Fruit fly (Drosophila melanogaster) whole organism, prepupa: ENCODE results near the gene CG18259.

Experiments
- Blimp-1 ChIP-seq: fragments of 200-800 bp; sonication (Bioruptor generic); optimal IDR thresholded peaks from 3 replicates; lab custom pipeline; 2017; ENCODE audit warnings: missing biosample characterization, missing genetic modification characterization, mild to moderate bottlenecking, moderate library complexity, missing genetic modification reagents
- CG10631 ChIP-seq: fragments of 200-800 bp; sonication (Bioruptor generic); optimal IDR thresholded peaks from 2 replicates; lab custom pipeline; 2016; ENCODE audit warnings: missing biosample characterization, missing genetic modification characterization
- CG10669 ChIP-seq: fragments of 200-800 bp; sonication (Bioruptor generic); optimal IDR thresholded peaks from 3 replicates; lab custom pipeline; 2018; ENCODE audit warnings: missing biosample characterization, mild to moderate bottlenecking, missing genetic modification characterization, moderate library complexity
- CG11294 ChIP-seq: fragments of 200-800 bp; sonication (Bioruptor generic); IDR thresholded peaks from 2 replicates; pipeline ENCODE4 v1.3.6; 2022; ENCODE audit warnings: missing biosample characterization, missing genetic modification characterization
- CG11762 ChIP-seq: fragments of 200-800 bp; sonication (Bioruptor generic); optimal IDR thresholded peaks from 3 replicates; lab custom pipeline; 2016; ENCODE audit warnings: missing biosample characterization, missing genetic modification characterization; ENCODE audit not compliant: insufficient read depth
- CG11902 ChIP-seq: fragments of 200-800 bp; sonication (Bioruptor generic); optimal IDR thresholded peaks from 3 replicates; lab custom pipeline; 2016; ENCODE audit warnings: missing biosample characterization, missing genetic modification characterization
- CG15336 ChIP-seq: fragments of 200-800 bp; sonication (Bioruptor generic); IDR thresholded peaks from 2 replicates; pipeline ENCODE4 v1.3.6; 2022; ENCODE audit warnings: missing biosample characterization, missing genetic modification characterization
- CG1621 ChIP-seq: fragments of 200-800 bp; sonication (Bioruptor generic); optimal IDR thresholded peaks from 3 replicates; lab custom pipeline; 2018; ENCODE audit warnings: missing biosample characterization, mild to moderate bottlenecking, missing genetic modification characterization
- CG16779 ChIP-seq: fragments of 200-800 bp; sonication (Bioruptor generic); optimal IDR thresholded peaks from 3 replicates; lab custom pipeline; 2017; ENCODE audit warnings: missing biosample characterization, mild to moderate bottlenecking, missing genetic modification characterization
- CG31627 ChIP-seq: fragments of 200-800 bp; sonication (Bioruptor generic); optimal IDR thresholded peaks from 3 replicates; lab custom pipeline; 2016; ENCODE audit warnings: missing biosample characterization, missing genetic modification characterization
- CG34406 ChIP-seq: fragments of 200-800 bp; sonication (Bioruptor generic); optimal IDR thresholded peaks from 3 replicates; lab custom pipeline; 2016; ENCODE audit warnings: missing biosample characterization, missing genetic modification characterization
- CG3919 ChIP-seq: fragments of 200-800 bp; sonication (Bioruptor generic); optimal IDR thresholded peaks from 3 replicates; lab custom pipeline; 2016; ENCODE audit warnings: missing biosample characterization, missing genetic modification characterization
- CG6163 ChIP-seq: fragments of 200-800 bp; sonication (Bioruptor generic); IDR thresholded peaks from 3 replicates; pipeline ENCODE4 v1.3.6; 2022; ENCODE audit warnings: missing biosample characterization, missing genetic modification characterization
- CG6276 ChIP-seq: fragments of 200-800 bp; sonication (Bioruptor generic); optimal IDR thresholded peaks from 2 replicates; lab custom pipeline; 2017; ENCODE audit warnings: missing biosample characterization, mild to moderate bottlenecking, missing genetic modification characterization
- CG6792 ChIP-seq: fragments of 200-800 bp; sonication (Bioruptor generic); optimal IDR thresholded peaks from 3 replicates; lab custom pipeline; 2016; ENCODE audit warnings: missing biosample characterization, missing genetic modification characterization
- CG6854 ChIP-seq: fragments of 200-800 bp; sonication (Bioruptor generic); optimal IDR thresholded peaks from 2 replicates; lab custom pipeline; 2017; ENCODE audit warnings: missing biosample characterization, mild to moderate bottlenecking, missing genetic modification characterization
- CG7368 ChIP-seq: fragments of 200-800 bp; sonication (Bioruptor generic); optimal IDR thresholded peaks from 3 replicates; lab custom pipeline; 2016; ENCODE audit warnings: missing biosample characterization, missing genetic modification characterization
- CG8319 ChIP-seq: fragments of 200-800 bp; sonication (Bioruptor generic); optimal IDR thresholded peaks from 3 replicates; lab custom pipeline; 2016; ENCODE audit warnings: missing biosample characterization, missing genetic modification characterization
- CG8632 ChIP-seq: fragments of 200-800 bp; sonication (Bioruptor generic); optimal IDR thresholded peaks from 3 replicates; lab custom pipeline; 2016; ENCODE audit warnings: missing biosample characterization, missing genetic modification characterization
- CG9139 ChIP-seq: fragments of 200-800 bp; sonication (Bioruptor generic); optimal IDR thresholded peaks from 3 replicates; lab custom pipeline; 2017; ENCODE audit warnings: missing biosample characterization, mild to moderate bottlenecking, missing genetic modification characterization
- Eip75B ChIP-seq: fragments of 200-800 bp; sonication (Bioruptor generic); optimal IDR thresholded peaks from 3 replicates; lab custom pipeline; 2016; ENCODE audit warnings: missing biosample characterization, missing genetic modification characterization
- Eip78C ChIP-seq: fragments of 200-800 bp; sonication (Bioruptor generic); peaks from one replicate; lab custom pipeline; 2016; ENCODE audit warnings: missing biosample characterization, missing genetic modification characterization
- Eip93F ChIP-seq: fragments of 200-800 bp; sonication (Bioruptor generic); optimal IDR thresholded peaks from 2 replicates; lab custom pipeline; 2016; ENCODE audit warnings: missing biosample characterization, mild to moderate bottlenecking, missing genetic modification characterization
- Ets21C ChIP-seq: fragments of 200-800 bp; sonication (Bioruptor generic); optimal IDR thresholded peaks from 3 replicates; lab custom pipeline; 2016; ENCODE audit warnings: missing biosample characterization, missing genetic modification characterization
- Ets96B ChIP-seq: fragments of 200-800 bp; optimal IDR thresholded peaks from 2 replicates; lab custom pipeline; 2019; ENCODE audit warnings: missing biosample characterization, mild to moderate bottlenecking, missing genetic modification characterization, moderate library complexity
- Gug ChIP-seq: fragments of 200-800 bp; sonication (Bioruptor generic); IDR thresholded peaks from 2 replicates; pipeline ENCODE4 v1.3.6; 2022; ENCODE audit warnings: missing biosample characterization, missing genetic modification characterization
- Hr39 ChIP-seq: fragments of 200-800 bp; sonication (Bioruptor generic); optimal IDR thresholded peaks from 2 replicates; lab custom pipeline; 2016; ENCODE audit warnings: missing biosample characterization, missing genetic modification characterization
- Lpt ChIP-seq: fragments of 200-800 bp; sonication (Bioruptor generic); optimal IDR thresholded peaks from 3 replicates; lab custom pipeline; 2016; ENCODE audit warnings: missing biosample characterization, missing genetic modification characterization
- Met ChIP-seq: fragments of 200-800 bp; sonication (Bioruptor generic); optimal IDR thresholded peaks from 3 replicates; lab custom pipeline; 2016; ENCODE audit warnings: missing biosample characterization, missing genetic modification characterization
- OdsH ChIP-seq: fragments of 200-800 bp; sonication (Bioruptor generic); optimal IDR thresholded peaks from 3 replicates; lab custom pipeline; 2016; ENCODE audit warnings: missing biosample characterization, missing genetic modification characterization
- Smox ChIP-seq: fragments of 200-800 bp; sonication (Bioruptor generic); optimal IDR thresholded peaks from 3 replicates; lab custom pipeline; 2016; ENCODE audit warnings: missing biosample characterization, missing genetic modification characterization
- Sox15 ChIP-seq: fragments of 200-800 bp; sonication (Bioruptor generic); optimal IDR thresholded peaks from 3 replicates; lab custom pipeline; 2016; ENCODE audit warnings: missing biosample characterization, missing genetic modification characterization
- achi ChIP-seq: fragments of 200-800 bp; sonication (Bioruptor generic); optimal IDR thresholded peaks from 3 replicates; lab custom pipeline; 2016; ENCODE audit warnings: missing biosample characterization, missing genetic modification characterization
- dsx ChIP-seq: fragments of 200-800 bp; optimal IDR thresholded peaks from 3 replicates; lab custom pipeline; 2019; ENCODE audit warnings: missing biosample characterization, mild to moderate bottlenecking, missing genetic modification characterization, moderate library complexity; ENCODE audit not compliant: poor library complexity, severe bottlenecking
- eg ChIP-seq: fragments of 200-800 bp; sonication (Bioruptor generic); IDR thresholded peaks from 3 replicates; pipeline ENCODE4 v1.3.6; 2022; ENCODE audit warnings: missing biosample characterization, missing genetic modification characterization
- esn ChIP-seq: fragments of 200-800 bp; sonication (Bioruptor generic); optimal IDR thresholded peaks from 2 replicates; lab custom pipeline; 2016; ENCODE audit warnings: missing biosample characterization, mild to moderate bottlenecking, missing genetic modification characterization, moderate library complexity
- fd85E ChIP-seq: fragments of 200-800 bp; sonication (Bioruptor generic); optimal IDR thresholded peaks from 3 replicates; lab custom pipeline; 2016; ENCODE audit warnings: missing biosample characterization, missing genetic modification characterization
- lz ChIP-seq: fragments of 200-800 bp; sonication (Bioruptor generic); optimal IDR thresholded peaks from 3 replicates; lab custom pipeline; 2016; ENCODE audit warnings: missing biosample characterization, missing genetic modification characterization
- net ChIP-seq: fragments of 200-800 bp; sonication (Bioruptor generic); optimal IDR thresholded peaks from 3 replicates; lab custom pipeline; 2016; ENCODE audit warnings: missing biosample characterization, missing genetic modification characterization
- pdm3 ChIP-seq: fragments of 200-800 bp; sonication (Bioruptor generic); optimal IDR thresholded peaks from 3 replicates; lab custom pipeline; 2016; ENCODE audit warnings: missing biosample characterization, missing genetic modification characterization
- salr ChIP-seq, 2 experiments: fragments of 200-800 bp; sonication (Bioruptor generic); optimal IDR thresholded peaks; 3 replicates each; lab custom pipeline; 2016 to 2018; ENCODE audit warnings: missing biosample characterization in 2 of 2, missing genetic modification characterization in 2 of 2, mild to moderate bottlenecking in 1 of 2
- spab ChIP-seq: fragments of 200-800 bp; sonication (Bioruptor generic); optimal IDR thresholded peaks from 2 replicates; lab custom pipeline; 2017; ENCODE audit warnings: missing biosample characterization, mild to moderate bottlenecking, missing genetic modification characterization, missing genetic modification reagents
- ss ChIP-seq, 2 experiments: fragments of 200-800 bp; sonication (Bioruptor generic); optimal IDR thresholded peaks; 2 replicates in 1 of 2; 3 replicates in 1 of 2; lab custom pipeline; 2017 to 2018; ENCODE audit warnings: mild to moderate bottlenecking in 2 of 2, missing biosample characterization in 2 of 2, missing genetic modification characterization in 2 of 2, moderate library complexity in 1 of 2
- topi ChIP-seq: fragments of 200-800 bp; sonication (Bioruptor generic); optimal IDR thresholded peaks from 3 replicates; lab custom pipeline; 2016; ENCODE audit warnings: missing biosample characterization, missing genetic modification characterization
- vri ChIP-seq: fragments of 200-800 bp; sonication (Bioruptor generic); optimal IDR thresholded peaks from 3 replicates; lab custom pipeline; 2016; ENCODE audit warnings: missing biosample characterization, mild to moderate bottlenecking, missing genetic modification characterization

The CG18259 gene

DNA sequence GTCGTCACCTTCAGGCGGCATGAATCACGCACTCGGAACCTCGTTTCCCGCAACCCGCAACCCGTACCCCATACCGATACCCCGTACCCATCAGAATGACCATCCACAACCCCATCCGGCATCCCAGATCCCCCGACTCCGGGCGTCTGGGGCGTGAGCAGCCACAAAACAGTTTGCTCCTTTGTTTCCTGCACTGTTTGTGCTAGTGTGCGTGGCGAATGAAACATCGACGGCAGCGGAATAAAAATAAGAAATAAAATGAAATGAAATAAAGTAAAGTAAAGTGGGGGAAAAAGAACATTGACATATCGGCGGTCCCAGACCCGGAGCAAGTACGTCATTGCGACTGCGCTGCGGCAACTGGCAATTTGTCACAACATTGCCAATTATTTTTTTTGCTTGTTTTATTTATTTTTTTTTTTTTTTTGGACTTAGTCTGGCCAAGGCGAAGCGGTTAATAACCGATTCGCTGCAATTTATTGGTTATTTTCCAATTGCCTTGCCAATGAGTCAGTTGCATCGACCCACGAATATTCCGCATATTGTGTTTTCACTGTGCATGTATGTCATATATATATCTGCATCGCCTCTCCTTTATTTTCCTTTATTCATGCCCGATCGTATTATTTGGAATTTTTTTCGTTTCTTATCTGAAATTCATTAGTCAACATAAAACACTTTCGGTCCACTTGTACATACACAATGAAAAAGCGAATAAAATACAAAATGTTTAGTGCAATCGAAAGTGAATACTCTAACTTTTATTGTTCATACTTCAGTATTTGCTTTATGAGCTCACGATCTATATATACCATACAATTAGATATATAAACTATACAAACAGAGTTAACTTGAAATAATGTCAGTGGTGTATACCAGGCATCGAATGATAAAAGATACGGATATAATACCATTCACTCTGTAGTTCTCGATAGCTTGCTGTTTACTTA, 6.0 kb downstream of the CG18259 start (continued):
- TF ChIP-seq Eip78C (peak; percentile 81), vri (GFP tag; lab: Kevin White, UChicago) (peak; percentile 35), CG15336 (peak; percentile 41; the same call in 1 of the 2 replicates)

DNA sequence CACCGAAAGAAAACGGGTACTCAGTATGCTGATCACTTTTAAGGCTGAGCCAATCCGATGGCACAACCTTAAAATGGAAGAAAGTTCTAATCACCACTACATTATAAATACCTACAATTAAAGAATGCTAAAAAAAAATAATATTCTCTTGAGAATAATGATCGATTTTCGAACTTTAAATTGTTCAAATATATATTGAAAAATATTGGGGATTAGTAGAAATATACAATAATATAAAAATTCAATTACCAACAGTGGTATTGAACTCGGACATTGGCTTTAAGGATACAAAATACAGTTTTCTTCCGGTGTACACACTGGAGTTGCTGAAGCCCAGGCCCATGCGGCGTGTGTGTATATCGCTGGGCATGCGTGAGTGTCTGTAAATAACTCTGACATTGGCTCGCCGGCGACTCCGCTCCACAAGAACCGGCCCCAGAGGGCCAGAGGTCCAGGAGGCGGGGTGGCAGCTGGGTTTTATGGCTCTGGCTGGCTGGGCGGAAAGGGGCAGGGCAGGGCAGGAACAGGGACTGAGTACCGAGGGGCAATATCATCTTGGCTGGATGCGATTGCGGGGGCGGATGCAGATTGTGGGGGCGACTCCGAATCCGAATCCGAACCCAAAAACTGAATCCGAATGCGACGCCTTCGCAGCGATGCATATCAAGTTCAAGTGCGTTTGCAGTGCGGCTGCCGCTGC, 7.3 kb downstream of the CG18259 start:
- TF ChIP-seq Hr39 (GFP tag; lab: Kevin White, UChicago): peak; percentile 69
- peak; percentile 91 for TF ChIP-seq achi
- TF ChIP-seq Blimp-1 (GFP tag; lab: Kevin White, UChicago): peak; percentile 74
- TF ChIP-seq CG10631 (GFP tag; lab: Kevin White, UChicago): peak; percentile 92
- peak; percentile 70 for TF ChIP-seq CG8319 (GFP tag; lab: Kevin White, UChicago)
- peak; percentile 88 for TF ChIP-seq CG8632 (GFP tag; lab: Kevin White, UChicago)
- peak; percentile 82 for TF ChIP-seq Eip75B
- peak; percentile 68 for TF ChIP-seq CG31627 (GFP tag; lab: Kevin White, UChicago)
- TF ChIP-seq CG7368 (GFP tag; lab: Kevin White, UChicago): peak; percentile 78
- peak; percentile 85 for TF ChIP-seq CG10669
- peak; percentile 83 for TF ChIP-seq CG11762 (GFP tag; lab: Kevin White, UChicago)
- peak; percentile 86 for TF ChIP-seq dsx (GFP tag; lab: Kevin White, UChicago)
- peak; percentile 89 for TF ChIP-seq OdsH (GFP tag; lab: Kevin White, UChicago)
- TF ChIP-seq Ets96B (tag; lab: Kevin White, UChicago): peak; percentile 90
- TF ChIP-seq Smox (GFP tag; lab: Kevin White, UChicago): peak; percentile 86
- TF ChIP-seq CG6276: peak; percentile 75
- TF ChIP-seq Eip78C: peak; percentile 97
- TF ChIP-seq Gug (GFP tag; lab: Robert Waterston, UW): peak; percentile 62
- peak; percentile 29 for TF ChIP-seq fd85E (GFP tag; lab: Kevin White, UChicago)
- TF ChIP-seq CG9139 (GFP tag; lab: Kevin White, UChicago): peak; percentile 84
- peak; percentile 72 for TF ChIP-seq CG15336
- peak; percentile 59 for TF ChIP-seq CG6854 (GFP tag; lab: Kevin White, UChicago)
- TF ChIP-seq Lpt (GFP tag; lab: Kevin White, UChicago): peak; percentile 71
- TF ChIP-seq CG6792 (GFP tag; lab: Kevin White, UChicago): peak; percentile 87
- TF ChIP-seq CG16779 (tag; lab: Kevin White, UChicago): peak; percentile 79
- peak; percentile 51 to 90 for TF ChIP-seq salr (GFP tag; optimal IDR thresholded peaks at IDR 0.05; lab: Kevin White, UChicago)
- peak; percentile 54 for TF ChIP-seq vri (GFP tag; lab: Kevin White, UChicago)
- peak; percentile 80 for TF ChIP-seq Sox15 (GFP tag; lab: Kevin White, UChicago)
- TF ChIP-seq lz (GFP tag; lab: Kevin White, UChicago): peak; percentile 86
- TF ChIP-seq topi (GFP tag; lab: Kevin White, UChicago): peak; percentile 87
- TF ChIP-seq ss (GFP tag; optimal IDR thresholded peaks at IDR 0.05; lab: Kevin White, UChicago): peak; percentile 92
- peak; percentile 84 for TF ChIP-seq CG3919 (GFP tag; lab: Kevin White, UChicago)
- TF ChIP-seq pdm3 (GFP tag; lab: Kevin White, UChicago): peak; percentile 85
- peak; percentile 9 for TF ChIP-seq CG1621 (tag; lab: Kevin White, UChicago)
- peak; percentile 87 for TF ChIP-seq esn (GFP tag; lab: Kevin White, UChicago)
- 0 out of 3 replicates have a peak, but pooled peaks have one; percentile 49 for TF ChIP-seq eg (GFP tag; lab: Robert Waterston, UW)
- peak; percentile 88 for TF ChIP-seq spab (GFP tag; lab: Kevin White, UChicago)
- TF ChIP-seq CG34406 (GFP tag; lab: Kevin White, UChicago): peak; percentile 87
- peak; percentile 87 for TF ChIP-seq Eip93F
- TF ChIP-seq Ets21C (GFP tag; lab: Kevin White, UChicago): peak; percentile 59
- TF ChIP-seq CG11902 (GFP tag; lab: Kevin White, UChicago): peak; percentile 67
- peak; percentile 74 for TF ChIP-seq CG6163 (GFP tag; lab: Robert Waterston, UW)
- peak; percentile 84 for TF ChIP-seq net (GFP tag; lab: Kevin White, UChicago)
- peak; percentile 33; the same call in 1 of the 2 replicates for TF ChIP-seq CG11294 (GFP tag; lab: Robert Waterston, UW)
- peak; percentile 89 for TF ChIP-seq Met
